Worm (Caenorhabditis elegans) whole organism, young adult: Measurements from ENCODE around the gene cox-17.

Experiments
- ama-1 ChIP-seq, 3 experiments: fragments of 150-350 bp in 1 of 3; sonication (generic microtip) in 2 of 3; optimal IDR thresholded peaks; 2 replicates each; lab custom pipeline; 2014 to 2018; ENCODE audit warnings: missing biosample characterization in 2 of 3, missing genetic modification characterization in 2 of 3, missing genetic modification reagents in 2 of 3
- ceh-40 ChIP-seq: fragments of 200-800 bp; sonication (Bioruptor generic); IDR thresholded peaks from 2 replicates; pipeline ENCODE4 v1.3.6; 2022; ENCODE audit warnings: missing genetic modification characterization, missing compliant biosample characterization
- mxl-1 ChIP-seq: sonication (generic microtip); optimal IDR thresholded peaks from 2 replicates; lab custom pipeline; 2016; ENCODE audit warnings: missing genetic modification characterization, missing compliant biosample characterization
- rpc-1 ChIP-seq, 2 experiments: fragments of 150-350 bp in 1 of 2; sonication (generic microtip) in 1 of 2; optimal IDR thresholded peaks; 2 replicates each; lab custom pipeline; 2014 to 2018; ENCODE audit warnings: missing biosample characterization in 1 of 2, missing genetic modification characterization in 1 of 2, missing genetic modification reagents in 1 of 2, missing genotype in 1 of 2
- ztf-26 ChIP-seq: sonication (generic microtip); optimal IDR thresholded peaks from 2 replicates; lab custom pipeline; 2017; ENCODE audit warnings: missing genetic modification characterization, missing compliant biosample characterization

- no peak for TF ChIP-seq mxl-1 (tag; lab: Kevin White, UChicago)
- TF ChIP-seq ceh-40 (GFP tag; lab: Robert Waterston, UW) = no peak
- TF ChIP-seq ztf-26 = no peak
- TF ChIP-seq rpc-1 (optimal IDR thresholded peaks at IDR 0.05; lab: Kevin White, UChicago) = no peak
- no peak for TF ChIP-seq rpc-1 (tag; optimal IDR thresholded peaks at IDR 0.05; lab: Kevin White, UChicago)
- TF ChIP-seq ama-1 (optimal IDR thresholded peaks at IDR 0.05; lab: Kevin White, UChicago) = no peak
- TF ChIP-seq ama-1 (GFP tag; optimal IDR thresholded peaks at IDR 0.05; lab: Kevin White, UChicago) = no peak
These were observed 21.3 kb upstream of the cox-17 start, which contains the start of gene F40G9.18 for ce11 chrIII:169478-169877.
